Worm (Caenorhabditis elegans) whole organism, L4 larva: ENCODE results near the gene D2024.5.
A peak's percentile ranks its signal among the peaks of the same experiment; 100 is the strongest.

Experiments
- F26F4.8 ChIP-seq: fragments of 200-800 bp; sonication (Bioruptor generic); conservative IDR thresholded peaks from 2 replicates; pipeline ENCODE4 v1.3.6; 2022; ENCODE audit warnings: missing genetic modification characterization, missing compliant biosample characterization
- F49E8.2 ChIP-seq: sonication (generic microtip); optimal IDR thresholded peaks from 2 replicates; lab custom pipeline; 2016; ENCODE audit warnings: missing compliant biosample characterization, mild to moderate bottlenecking, missing genetic modification characterization, borderline replicate concordance
- Y48G9A.11 ChIP-seq: fragments of 200-800 bp; sonication (Bioruptor generic); IDR thresholded peaks from 2 replicates; pipeline ENCODE4 v1.3.6; 2022; ENCODE audit warnings: missing genetic modification reagents, missing genetic modification characterization, missing compliant biosample characterization
- aha-1 ChIP-seq: fragments of 150-350 bp; peaks from one replicate; lab custom pipeline; 2014; ENCODE audit warnings: missing biosample characterization, missing genetic modification characterization
- ceh-82 ChIP-seq: sonication (generic microtip); optimal IDR thresholded peaks from 2 replicates; lab custom pipeline; 2017; ENCODE audit warnings: missing biosample characterization, missing genetic modification characterization
- ces-1 ChIP-seq: fragments of 150-350 bp; sonication (generic microtip); optimal IDR thresholded peaks from 4 replicates; lab custom pipeline; 2014; ENCODE audit warnings: missing biosample characterization, missing genetic modification reagents, missing genetic modification characterization
- daf-12 ChIP-seq: fragments of 150-350 bp; optimal IDR thresholded peaks from 2 replicates; lab custom pipeline; 2014; ENCODE audit warnings: missing biosample characterization, missing genetic modification reagents, missing genetic modification characterization
- daf-16 ChIP-seq, 3 experiments: sonication (generic microtip); optimal IDR thresholded peaks; 2 replicates each; lab custom pipeline; 2016 to 2017; ENCODE audit warnings: missing genetic modification characterization in 3 of 3, missing genetic modification reagents in 3 of 3, mild to moderate bottlenecking in 2 of 3, missing compliant biosample characterization in 2 of 3, missing biosample characterization in 1 of 3, moderate library complexity in 1 of 3
- dmd-8 ChIP-seq: fragments of 200-800 bp; sonication (Bioruptor generic); IDR thresholded peaks from 2 replicates; pipeline ENCODE4 v1.3.6; 2022; ENCODE audit warnings: missing genetic modification characterization, missing compliant biosample characterization
- fkh-10 ChIP-seq: fragments of 150-350 bp; optimal IDR thresholded peaks from 2 replicates; lab custom pipeline; 2014; ENCODE audit warnings: missing biosample characterization, missing genetic modification reagents, missing genetic modification characterization
- hlh-11 ChIP-seq: fragments of 200-800 bp; sonication (Bioruptor generic); optimal IDR thresholded peaks from 2 replicates; lab custom pipeline; 2018; ENCODE audit warnings: mild to moderate bottlenecking, missing genetic modification characterization, missing compliant biosample characterization
- hlh-30 ChIP-seq: sonication (generic microtip); optimal IDR thresholded peaks from 2 replicates; lab custom pipeline; 2017; ENCODE audit warnings: antibody characterized with exemption, mild to moderate bottlenecking, missing genetic modification characterization, missing compliant biosample characterization; ENCODE audit not compliant: insufficient read depth
- lin-1 ChIP-seq: fragments of 200-800 bp; sonication (Bioruptor generic); IDR thresholded peaks from 2 replicates; pipeline ENCODE4 v1.3.6; 2022; ENCODE audit warnings: missing genetic modification reagents, missing genetic modification characterization, missing compliant biosample characterization
- lin-29 ChIP-seq: fragments of 200-800 bp; sonication (Bioruptor generic); IDR thresholded peaks from 2 replicates; pipeline ENCODE4 v1.3.6; 2022; ENCODE audit warnings: missing genetic modification reagents, missing genetic modification characterization, missing compliant biosample characterization
- lir-3 ChIP-seq: sonication (generic microtip); optimal IDR thresholded peaks from 2 replicates; lab custom pipeline; 2016; ENCODE audit warnings: mild to moderate bottlenecking, missing genetic modification characterization, missing compliant biosample characterization
- madf-9 ChIP-seq: fragments of 200-800 bp; sonication (Bioruptor generic); conservative IDR thresholded peaks from 2 replicates; pipeline ENCODE4 v1.3.6; 2022; ENCODE audit warnings: missing genetic modification reagents, missing genetic modification characterization, missing compliant biosample characterization
- mxl-3 ChIP-seq: fragments of 200-800 bp; sonication (Bioruptor generic); optimal IDR thresholded peaks from 2 replicates; lab custom pipeline; 2018; ENCODE audit warnings: mild to moderate bottlenecking, missing genetic modification characterization, missing compliant biosample characterization
- nhr-10 ChIP-seq: fragments of 150-350 bp; optimal IDR thresholded peaks from 2 replicates; lab custom pipeline; 2014; ENCODE audit warnings: missing biosample characterization, missing genetic modification characterization
- nhr-102 ChIP-seq: sonication (generic microtip); optimal IDR thresholded peaks from 2 replicates; lab custom pipeline; 2016; ENCODE audit warnings: mild to moderate bottlenecking, missing genetic modification characterization, moderate library complexity, missing compliant biosample characterization
- nhr-237 ChIP-seq: sonication (generic microtip); optimal IDR thresholded peaks from 2 replicates; lab custom pipeline; 2017; ENCODE audit warnings: missing biosample characterization, missing genetic modification characterization
- nhr-28 ChIP-seq: fragments of 150-350 bp; optimal IDR thresholded peaks from 2 replicates; lab custom pipeline; 2014; ENCODE audit warnings: missing biosample characterization, missing genetic modification characterization
- nhr-48 ChIP-seq: sonication (generic microtip); optimal IDR thresholded peaks from 2 replicates; lab custom pipeline; 2016; ENCODE audit warnings: mild to moderate bottlenecking, missing genetic modification characterization, missing compliant biosample characterization
- nhr-76 ChIP-seq: fragments of 150-350 bp; optimal IDR thresholded peaks from 2 replicates; lab custom pipeline; 2014; ENCODE audit warnings: missing biosample characterization, missing genetic modification characterization
- nhr-77 ChIP-seq: fragments of 150-350 bp; optimal IDR thresholded peaks from 2 replicates; lab custom pipeline; 2014; ENCODE audit warnings: missing biosample characterization, missing genetic modification characterization
- pqm-1 ChIP-seq: sonication (generic microtip); optimal IDR thresholded peaks from 2 replicates; lab custom pipeline; 2017; ENCODE audit warnings: missing biosample characterization, missing genetic modification characterization
- saeg-2 ChIP-seq: fragments of 200-800 bp; sonication (Bioruptor generic); IDR thresholded peaks from 2 replicates; pipeline ENCODE4 v1.3.6; 2022; ENCODE audit warnings: missing genetic modification reagents, missing genetic modification characterization, missing compliant biosample characterization
- sdz-12 ChIP-seq: fragments of 200-800 bp; sonication (Bioruptor generic); optimal IDR thresholded peaks from 2 replicates; lab custom pipeline; 2018; ENCODE audit warnings: mild to moderate bottlenecking, missing genetic modification characterization, missing compliant biosample characterization
- skn-1 ChIP-seq: fragments of 150-350 bp; optimal IDR thresholded peaks from 2 replicates; lab custom pipeline; 2014; ENCODE audit warnings: missing biosample characterization, missing genetic modification characterization
- snpc-1.2 ChIP-seq: fragments of 200-800 bp; sonication (Bioruptor generic); IDR thresholded peaks from 2 replicates; pipeline ENCODE4 v1.3.6; 2022; ENCODE audit warnings: missing genetic modification reagents, missing genetic modification characterization, missing compliant biosample characterization
- snpc-4 ChIP-seq: fragments of 150-350 bp; optimal IDR thresholded peaks from 2 replicates; lab custom pipeline; 2014; ENCODE audit warnings: missing biosample characterization, missing genetic modification characterization
- spr-3 ChIP-seq: fragments of 200-800 bp; sonication (Bioruptor generic); optimal IDR thresholded peaks from 2 replicates; lab custom pipeline; 2018; ENCODE audit warnings: mild to moderate bottlenecking, missing genetic modification characterization, missing compliant biosample characterization
- unc-130 ChIP-seq: sonication (generic microtip); optimal IDR thresholded peaks from 2 replicates; lab custom pipeline; 2016; ENCODE audit warnings: missing genetic modification reagents, missing genetic modification characterization, missing compliant biosample characterization
- unc-62 ChIP-seq, 3 experiments: fragments of 150-350 bp in 1 of 3; sonication (generic microtip); optimal IDR thresholded peaks in 2 of 3; peaks in 1 of 3; 1 replicate in 1 of 3; 2 replicates in 2 of 3; lab custom pipeline; 2014 to 2017; ENCODE audit warnings: missing biosample characterization in 3 of 3, missing genetic modification characterization in 3 of 3, missing genetic modification reagents in 3 of 3, missing genotype in 1 of 3
- vab-7 ChIP-seq: fragments of 200-800 bp; sonication (Bioruptor generic); IDR thresholded peaks from 2 replicates; pipeline ENCODE4 v1.3.6; 2022; ENCODE audit warnings: missing genetic modification reagents, missing genetic modification characterization, missing compliant biosample characterization
- zag-1 ChIP-seq: fragments of 150-350 bp; optimal IDR thresholded peaks from 2 replicates; lab custom pipeline; 2014; ENCODE audit warnings: missing biosample characterization, missing genetic modification characterization
- zfp-2 ChIP-seq: sonication (generic microtip); optimal IDR thresholded peaks from 2 replicates; lab custom pipeline; 2016; ENCODE audit warnings: mild to moderate bottlenecking, missing genetic modification characterization, missing compliant biosample characterization
- ztf-7 ChIP-seq: fragments of 150-350 bp; optimal IDR thresholded peaks from 2 replicates; lab custom pipeline; 2014; ENCODE audit warnings: missing biosample characterization, missing genetic modification characterization

Gene D2024.5

DNA sequence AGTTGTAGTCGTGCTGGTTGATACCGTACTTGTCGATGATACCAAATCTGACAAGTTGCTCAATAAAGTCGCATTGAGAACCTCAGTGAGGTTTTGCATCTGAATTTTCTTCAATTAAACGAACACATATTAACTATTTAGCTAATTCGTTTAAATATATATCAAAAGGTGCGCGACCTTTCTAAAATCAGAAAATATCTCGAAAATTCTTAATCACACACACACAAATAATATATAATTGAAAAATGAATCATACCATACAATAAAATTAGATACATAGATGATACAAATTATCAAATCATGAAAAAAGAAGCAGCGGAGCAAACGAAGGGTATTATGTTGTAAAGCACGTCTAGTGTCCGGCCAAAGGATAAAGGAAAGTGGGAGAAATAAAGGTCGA is at the start of gene D2024.5:
TSS of gene D2024.5 (minus strand) at position 101 of the 400 bp plus-strand sequence.
- TF ChIP-seq sdz-12 (GFP tag; lab: Kevin White, UChicago) (no peak), mxl-3 (GFP tag; lab: Kevin White, UChicago) (no peak), unc-130 (no peak), F26F4.8 (GFP tag; lab: Robert Waterston, UW) (no peak), madf-9 (GFP tag; lab: Robert Waterston, UW) (no peak), nhr-48 (tag; lab: Kevin White, UChicago) (no peak), hlh-11 (tag; lab: Kevin White, UChicago) (no peak), nhr-28 (tag; lab: Kevin White, UChicago) (no peak), skn-1 (tag; lab: Kevin White, UChicago) (no peak), nhr-102 (tag; lab: Kevin White, UChicago) (no peak), unc-62 (GFP tag; optimal IDR thresholded peaks at IDR 0.05 in 1 of 2; lab: Kevin White, UChicago) (no peak), unc-62 (tag; optimal IDR thresholded peaks at IDR 0.05; lab: Kevin White, UChicago) (no peak), nhr-77 (no peak)

DNA sequence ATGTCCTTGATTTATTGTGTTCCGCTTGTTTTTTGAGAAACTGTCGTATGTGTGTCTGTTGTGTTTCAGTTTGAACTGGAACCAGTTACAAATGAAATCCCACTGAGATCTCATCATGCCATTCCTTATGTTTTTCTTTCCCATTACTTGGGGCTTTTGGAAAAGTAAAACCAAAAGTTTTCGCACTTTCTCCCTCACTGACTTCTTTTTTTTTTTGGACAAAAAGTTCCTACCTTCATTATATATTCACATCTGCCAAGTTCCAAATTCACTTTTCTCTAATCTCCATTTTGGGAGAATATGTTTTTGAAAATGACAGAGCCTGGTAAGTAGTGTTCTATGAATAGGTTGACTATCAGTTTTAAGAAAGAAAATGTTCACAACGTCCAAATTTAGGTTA is 48.6 kb upstream of the D2024.5 start, which contains the start of gene C06E4.2:
TSS of gene C06E4.2 (plus strand) at position 301 of the 400 bp plus-strand sequence.
- no peak for TF ChIP-seq nhr-10 (tag; lab: Kevin White, UChicago)
- TF ChIP-seq nhr-76 (tag; lab: Kevin White, UChicago): no peak
- no peak for TF ChIP-seq snpc-4
- no peak for TF ChIP-seq lin-1 (GFP tag; lab: Robert Waterston, UW)
- no peak for TF ChIP-seq lir-3 (tag; lab: Kevin White, UChicago)
- TF ChIP-seq zfp-2 (tag; lab: Kevin White, UChicago): no peak
- TF ChIP-seq Y48G9A.11: no peak
- TF ChIP-seq skn-1 (tag; lab: Kevin White, UChicago): no peak
- no peak for TF ChIP-seq zag-1 (tag; lab: Kevin White, UChicago)
- TF ChIP-seq fkh-10 (GFP tag; lab: Kevin White, UChicago): no peak
- no peak for TF ChIP-seq daf-16 (GFP tag; optimal IDR thresholded peaks at IDR 0.05; lab: Kevin White, UChicago)
- no peak for TF ChIP-seq daf-16 (tag; optimal IDR thresholded peaks at IDR 0.05; lab: Kevin White, UChicago)
- no peak for TF ChIP-seq nhr-237 (tag; lab: Kevin White, UChicago)
- TF ChIP-seq, all 104 proteins: peak for 0

DNA sequence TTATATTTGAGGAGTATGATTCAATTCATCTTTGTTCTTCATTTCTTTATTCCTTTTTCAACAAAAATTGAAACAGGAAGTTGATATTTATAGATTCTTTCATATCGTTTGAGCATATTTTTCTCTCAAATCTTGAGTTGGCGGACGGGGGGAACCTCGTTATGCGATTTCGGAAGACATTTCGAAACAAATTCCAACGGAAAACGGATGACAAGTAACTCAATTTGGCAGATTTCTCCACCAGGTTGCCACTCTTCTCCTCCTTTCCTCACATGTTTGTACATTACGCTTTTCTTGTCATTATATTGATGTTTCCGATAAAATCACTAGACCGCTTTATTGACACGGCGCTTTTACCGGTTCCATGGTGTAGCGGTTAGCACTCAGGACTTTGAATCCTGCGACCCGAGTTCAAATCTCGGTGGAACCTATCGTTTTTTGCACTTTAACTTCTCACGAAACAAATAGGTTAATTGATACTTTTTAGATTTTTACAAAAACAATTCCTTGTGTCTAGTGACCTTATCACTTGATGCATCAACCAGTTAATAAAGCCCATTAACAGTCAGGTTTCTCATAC is 47.0 kb upstream of the D2024.5 start:
- TF ChIP-seq F26F4.8 (GFP tag; lab: Robert Waterston, UW) (0 out of 2 replicates have a peak, but pooled peaks have one; percentile 33), ceh-82 (tag; lab: Kevin White, UChicago) (no peak), aha-1 (peak; percentile 44), hlh-30 (tag; lab: Kevin White, UChicago) (peak; percentile 26), vab-7 (peak; percentile 70), dmd-8 (GFP tag; lab: Robert Waterston, UW) (0 out of 2 replicates have a peak, but pooled peaks have one; percentile 58), ces-1 (GFP tag; lab: Kevin White, UChicago) (peak; percentile 33), snpc-1.2 (GFP tag; lab: Robert Waterston, UW) (peak; percentile 85), lin-29 (GFP tag; lab: Robert Waterston, UW) (no peak), pqm-1 (tag; lab: Kevin White, UChicago) (no peak), ztf-7 (no peak)

DNA sequence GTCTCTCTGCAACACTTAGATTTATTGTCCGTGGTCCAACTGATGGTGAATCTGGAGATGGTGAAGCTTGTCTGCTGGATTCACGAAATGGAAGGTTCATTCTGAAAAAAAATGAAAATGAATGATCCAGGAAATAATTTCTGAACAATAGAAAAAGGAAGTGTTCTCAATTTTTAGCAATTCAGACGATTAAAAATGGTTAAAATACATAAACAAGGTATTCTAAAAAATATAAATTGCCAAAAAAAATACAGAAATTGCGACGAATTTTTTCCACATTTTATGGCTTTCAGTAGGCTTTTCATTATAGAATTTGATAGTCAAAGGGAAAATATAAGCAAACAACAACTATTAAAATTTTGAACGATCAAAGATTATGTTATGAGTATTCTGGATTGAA is 35.0 kb upstream of the D2024.5 start, which contains the start of gene glb-2:
TSS of gene glb-2 (minus strand) at position 101 of the 400 bp plus-strand sequence.
- no peak for TF ChIP-seq fkh-10 (GFP tag; lab: Kevin White, UChicago)
- no peak for TF ChIP-seq spr-3 (GFP tag; lab: Kevin White, UChicago)
- TF ChIP-seq nhr-48 (tag; lab: Kevin White, UChicago): no peak
- TF ChIP-seq daf-12 (tag; lab: Kevin White, UChicago): no peak
- no peak for TF ChIP-seq F49E8.2
- no peak for TF ChIP-seq saeg-2
- no peak for TF ChIP-seq nhr-237 (tag; lab: Kevin White, UChicago)
- TF ChIP-seq vab-7: no peak
